Worm (Caenorhabditis elegans) whole organism, late embryonic: ENCODE data around the gene H20J04.1.

Source experiments
- F13H6.1 ChIP-seq: sonication (generic microtip); optimal IDR thresholded peaks from 2 replicates; lab custom pipeline; 2016; ENCODE audit warnings: missing genetic modification characterization, missing compliant biosample characterization
- ceh-2 ChIP-seq: sonication (generic microtip); optimal IDR thresholded peaks from 2 replicates; lab custom pipeline; 2016; ENCODE audit warnings: missing genotype, missing genetic modification characterization, missing compliant biosample characterization
- ceh-22 ChIP-seq: sonication (generic microtip); optimal IDR thresholded peaks from 2 replicates; lab custom pipeline; 2017; ENCODE audit warnings: missing biosample characterization, missing genetic modification characterization
- ceh-24 ChIP-seq: sonication (generic microtip); optimal IDR thresholded peaks from 2 replicates; lab custom pipeline; 2016; ENCODE audit warnings: mild to moderate bottlenecking, missing genetic modification characterization, missing compliant biosample characterization
- elt-4 ChIP-seq: sonication (generic microtip); optimal IDR thresholded peaks from 2 replicates; lab custom pipeline; 2016; ENCODE audit warnings: missing genetic modification characterization, missing compliant biosample characterization
- fax-1 ChIP-seq: sonication (generic microtip); optimal IDR thresholded peaks from 2 replicates; lab custom pipeline; 2016; ENCODE audit warnings: missing genotype, missing genetic modification characterization, missing compliant biosample characterization
- fkh-10 ChIP-seq: fragments of 150-350 bp; optimal IDR thresholded peaks from 2 replicates; lab custom pipeline; 2014; ENCODE audit warnings: missing biosample characterization, missing genetic modification reagents, missing genetic modification characterization
- fkh-6 ChIP-seq: sonication (generic microtip); optimal IDR thresholded peaks from 2 replicates; lab custom pipeline; 2016; ENCODE audit warnings: missing genetic modification characterization, missing compliant biosample characterization
- mec-3 ChIP-seq: sonication (generic microtip); optimal IDR thresholded peaks from 2 replicates; lab custom pipeline; 2016; ENCODE audit warnings: borderline replicate concordance, missing genetic modification characterization, missing compliant biosample characterization
- nhr-11 ChIP-seq: fragments of 150-350 bp; optimal IDR thresholded peaks from 2 replicates; lab custom pipeline; 2014; ENCODE audit warnings: missing biosample characterization, missing genetic modification characterization
- pat-9 ChIP-seq: fragments of 200-800 bp; sonication (Bioruptor generic); optimal IDR thresholded peaks from 2 replicates; lab custom pipeline; 2018; ENCODE audit warnings: mild to moderate bottlenecking, missing genetic modification characterization, moderate library complexity, missing compliant biosample characterization
- pha-4 ChIP-seq: fragments of 150-350 bp; optimal IDR thresholded peaks from 2 replicates; lab custom pipeline; 2018; ENCODE audit warnings: missing biosample characterization, missing genetic modification reagents, missing genetic modification characterization
- tbx-2 ChIP-seq: sonication (generic microtip); optimal IDR thresholded peaks from 2 replicates; lab custom pipeline; 2016; ENCODE audit warnings: missing genetic modification characterization, missing compliant biosample characterization

DNA sequence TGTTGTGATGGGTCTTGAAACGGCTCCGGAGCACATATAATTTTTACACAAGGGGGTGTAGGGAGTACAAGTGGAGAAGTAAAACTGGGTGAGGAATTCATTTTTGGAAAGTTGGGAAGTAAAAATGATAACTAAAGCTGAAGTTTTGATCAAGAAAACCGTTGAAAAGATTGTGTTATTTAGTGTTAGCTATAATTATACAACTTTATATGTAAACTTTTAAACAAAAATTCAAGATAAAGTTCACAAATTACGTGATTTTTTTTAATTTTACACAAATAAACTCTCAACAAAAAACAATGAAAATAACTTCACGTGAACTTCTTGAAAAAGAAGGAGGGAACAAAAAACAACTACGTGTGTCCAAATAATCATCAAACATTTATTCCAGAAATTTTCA, at the start of gene H20J04.1, which contains the start of gene H20J04.7:
- no peak for TF ChIP-seq F13H6.1 (tag; lab: Kevin White, UChicago)
- TF ChIP-seq fkh-6 (tag; lab: Kevin White, UChicago), result no peak
- TF ChIP-seq elt-4 (tag; lab: Kevin White, UChicago), result no peak
- TF ChIP-seq ceh-22, result no peak
- no peak for TF ChIP-seq ceh-2 (tag; lab: Kevin White, UChicago)
- no peak for TF ChIP-seq pat-9 (tag; lab: Kevin White, UChicago)
- no peak for TF ChIP-seq nhr-11 (tag; lab: Kevin White, UChicago)
- no peak for TF ChIP-seq pha-4 (tag; lab: Kevin White, UChicago)
- TF ChIP-seq fkh-10 (GFP tag; lab: Kevin White, UChicago), result no peak
- no peak for TF ChIP-seq fax-1 (tag; lab: Kevin White, UChicago)
- no peak for TF ChIP-seq ceh-24
- no peak for TF ChIP-seq tbx-2 (tag; lab: Kevin White, UChicago)
- no peak for TF ChIP-seq mec-3
